Worm (Caenorhabditis elegans) whole organism, young adult: ENCODE data around the gene pxmp-4.

ENCODE experiments used
- C06A6.2 ChIP-seq: fragments of 200-800 bp; sonication (Bioruptor generic); conservative IDR thresholded peaks from 2 replicates; pipeline ENCODE4 v1.3.6; 2022; ENCODE audit warnings: missing genetic modification characterization, missing compliant biosample characterization
- Y56A3A.18 ChIP-seq: fragments of 200-800 bp; sonication (Bioruptor generic); IDR thresholded peaks from 2 replicates; pipeline ENCODE4 v1.3.6; 2022; ENCODE audit warnings: missing genetic modification reagents, missing genetic modification characterization, missing compliant biosample characterization
- Y79H2A.3 ChIP-seq: fragments of 200-800 bp; sonication (Bioruptor generic); conservative IDR thresholded peaks from 2 replicates; pipeline ENCODE4 v1.3.6; 2022; ENCODE audit warnings: missing genetic modification reagents, missing genetic modification characterization, missing compliant biosample characterization

DNA sequence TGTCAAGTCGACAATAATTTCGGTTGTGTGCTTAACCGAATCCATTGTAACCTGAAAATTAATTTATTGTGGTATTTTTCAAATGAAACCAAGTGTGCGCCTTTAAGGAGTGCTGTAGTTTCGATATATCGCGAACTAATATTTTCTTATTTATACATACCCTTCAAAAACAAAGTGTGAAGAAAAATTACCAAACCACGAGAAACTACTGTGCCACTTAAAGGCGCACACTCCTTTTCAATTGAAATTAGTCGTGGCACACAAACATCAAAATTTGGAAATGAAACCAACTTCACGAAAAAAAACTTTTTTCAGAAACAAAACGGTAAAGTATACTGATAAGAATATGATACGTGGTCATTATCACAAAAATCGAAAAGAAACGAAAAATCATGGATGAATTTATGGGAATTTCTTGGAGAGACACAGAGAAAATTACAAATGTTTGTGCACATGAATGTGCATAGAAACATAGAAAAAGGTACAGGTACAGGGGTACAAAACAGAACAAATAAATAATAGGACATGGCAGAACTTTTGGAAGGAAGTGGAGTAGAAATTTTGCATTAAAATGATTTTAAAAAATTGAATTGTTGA is 46.3 kb upstream of the pxmp-4 start, which contains the start of gene spl-1:
- TF ChIP-seq C06A6.2 (no peak), Y56A3A.18 (GFP tag; lab: Robert Waterston, UW) (no peak), Y79H2A.3 (GFP tag; lab: Robert Waterston, UW) (no peak)
